Fruit fly (Drosophila melanogaster) whole organism, larva: ENCODE results near the gene AstA-R1.

Experiments used
- noc ChIP-seq: fragments of 200-800 bp; sonication (Bioruptor generic); optimal IDR thresholded peaks from 3 replicates; lab custom pipeline; 2019; ENCODE audit warnings: missing biosample characterization, mild to moderate bottlenecking, missing genetic modification characterization, moderate library complexity

Gene AstA-R1

dm6 chrX:3715616-3716015 is 141.3 kb downstream of the AstA-R1 start:
- TF ChIP-seq noc: no peak
